Fruit fly (Drosophila melanogaster): ENCODE measurements around the gene beta-Spec.
A peak's percentile ranks its signal among the peaks of the same experiment; 100 is the strongest.

Gene beta-Spec

dm6 chrX:17658207-17659118, 1.3 kb downstream of the beta-Spec start (continued):
- no peak for TF ChIP-seq Gug (GFP tag; IDR thresholded peaks at IDR 0.05)
- no peak for TF ChIP-seq CG2875 (GFP tag; optimal IDR thresholded peaks at IDR 0.05)
- TF ChIP-seq NFAT (GFP tag; IDR thresholded peaks at IDR 0.05) = no peak
- no peak for TF ChIP-seq CG4820 (GFP tag; optimal IDR thresholded peaks at IDR 0.05)
- TF ChIP-seq CG31388 (GFP tag; optimal IDR thresholded peaks at IDR 0.05) = no peak
- no peak for TF ChIP-seq corto (GFP tag; optimal IDR thresholded peaks at IDR 0.05)
- TF ChIP-seq tin (GFP tag; optimal IDR thresholded peaks at IDR 0.05) = no peak
- TF ChIP-seq chif (GFP tag; optimal IDR thresholded peaks at IDR 0.05) = no peak
- peak; percentile 2 for TF ChIP-seq CG12104 (GFP tag; optimal IDR thresholded peaks at IDR 0.05)
- no peak for TF ChIP-seq Bteb2 (GFP tag; optimal IDR thresholded peaks at IDR 0.05)
- no peak for TF ChIP-seq CG3847 (GFP tag; IDR thresholded peaks at IDR 0.05)
- no peak for TF ChIP-seq wek (GFP tag; optimal IDR thresholded peaks at IDR 0.05)
- no peak for TF ChIP-seq h (optimal IDR thresholded peaks at IDR 0.05)
- TF ChIP-seq CG18764 (GFP tag; optimal IDR thresholded peaks at IDR 0.05) = no peak
- no peak for TF ChIP-seq insv (GFP tag; optimal IDR thresholded peaks at IDR 0.05)
- TF ChIP-seq pum (GFP tag; optimal IDR thresholded peaks at IDR 0.05) = no peak
- no peak for TF ChIP-seq ind (GFP tag; optimal IDR thresholded peaks at IDR 0.05)
- TF ChIP-seq fd64A (GFP tag; optimal IDR thresholded peaks at IDR 0.05) = no peak
- no peak for TF ChIP-seq NC2α (GFP tag; optimal IDR thresholded peaks at IDR 0.05)
- TF ChIP-seq CG10462 (GFP tag; optimal IDR thresholded peaks at IDR 0.05) = no peak
- no peak for TF ChIP-seq CG3726 (GFP tag; IDR thresholded peaks at IDR 0.05)
- no peak for TF ChIP-seq PHDP (tag; optimal IDR thresholded peaks at IDR 0.05)
- no peak for TF ChIP-seq ttk (GFP tag; IDR thresholded peaks at IDR 0.05)
- TF ChIP-seq CG6175 (GFP tag; IDR thresholded peaks at IDR 0.05) = no peak
- TF ChIP-seq usp (GFP tag; optimal IDR thresholded peaks at IDR 0.05) = no peak
- TF ChIP-seq bowl (GFP tag; IDR thresholded peaks at IDR 0.05) = no peak
- TF ChIP-seq Max (GFP tag; optimal IDR thresholded peaks at IDR 0.05) = no peak
- no peak for TF ChIP-seq sim (GFP tag; IDR thresholded peaks at IDR 0.05)
- peak; percentile 4 for TF ChIP-seq sqz (GFP tag; optimal IDR thresholded peaks at IDR 0.05)
- TF ChIP-seq CG10366 (GFP tag; IDR thresholded peaks at IDR 0.05) = no peak
- no peak for TF ChIP-seq CG17829 (tag; optimal IDR thresholded peaks at IDR 0.05)
- no peak for TF ChIP-seq Aef1 (GFP tag; IDR thresholded peaks at IDR 0.05)
- TF ChIP-seq Rx (GFP tag; IDR thresholded peaks at IDR 0.05) = no peak
- TF ChIP-seq E2f2 (GFP tag; IDR thresholded peaks at IDR 0.05) = no peak
- peak; percentile 80 for TF ChIP-seq seq (GFP tag; IDR thresholded peaks at IDR 0.05)
- no peak for TF ChIP-seq CG17361 (GFP tag; IDR thresholded peaks at IDR 0.05)
- no peak for TF ChIP-seq CG6683 (GFP tag; optimal IDR thresholded peaks at IDR 0.05)
- no peak for TF ChIP-seq CG5245 (GFP tag; optimal IDR thresholded peaks at IDR 0.05)
- no peak for TF ChIP-seq Atf-2 (GFP tag; optimal IDR thresholded peaks at IDR 0.05)
- TF ChIP-seq disco-r (GFP tag; optimal IDR thresholded peaks at IDR 0.05) = no peak
- TF ChIP-seq cwo (GFP tag; optimal IDR thresholded peaks at IDR 0.05) = no peak
- TF ChIP-seq CG1603 (tag; optimal IDR thresholded peaks at IDR 0.05) = no peak
- no peak for TF ChIP-seq CG15514 (GFP tag; optimal IDR thresholded peaks at IDR 0.05)
- TF ChIP-seq Hr78 (GFP tag; optimal IDR thresholded peaks at IDR 0.05) = peak in 1 of 2 experiments; percentile 98
- no peak for TF ChIP-seq CG12391 (tag; optimal IDR thresholded peaks at IDR 0.05)
- TF ChIP-seq BtbVII (GFP tag; optimal IDR thresholded peaks at IDR 0.05) = peak; percentile 31
- no peak for TF ChIP-seq Poxn (GFP tag; IDR thresholded peaks at IDR 0.05)
- TF ChIP-seq NfI (GFP tag; optimal IDR thresholded peaks at IDR 0.05) = no peak
- TF ChIP-seq chm (GFP tag; IDR thresholded peaks at IDR 0.05) = no peak
- no peak for TF ChIP-seq ranshi (GFP tag; IDR thresholded peaks at IDR 0.05)
- TF ChIP-seq CG10147 (GFP tag; optimal IDR thresholded peaks at IDR 0.05) = no peak
